Worm (Caenorhabditis elegans): Measurements from ENCODE around the gene Y47D7A.9.

DNA sequence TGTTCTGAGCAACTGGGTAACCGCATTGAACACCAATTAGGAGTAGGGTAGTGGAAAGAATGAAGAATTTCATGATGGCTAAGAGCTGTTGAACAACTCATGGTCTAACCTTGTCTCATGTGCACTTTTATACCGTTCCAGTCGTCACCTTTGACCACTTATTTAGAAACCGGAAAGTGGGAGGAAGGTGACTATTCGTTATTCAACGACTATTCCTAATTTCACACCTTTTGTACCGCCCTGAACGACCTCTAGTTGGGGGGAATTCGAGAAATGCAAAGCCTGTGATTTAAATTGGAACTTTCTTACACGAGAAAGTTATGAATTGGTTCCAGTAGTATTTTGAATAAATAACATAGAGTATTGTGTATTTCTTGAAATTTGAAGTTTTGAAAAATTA lies 5.8 kb upstream of the Y47D7A.9 start, which contains the start of gene Y47D7A.12:
- no peak for TF ChIP-seq nhr-76 (tag; optimal IDR thresholded peaks at IDR 0.05)
- TF ChIP-seq nhr-28 (tag; optimal IDR thresholded peaks at IDR 0.05), result no peak
- no peak for TF ChIP-seq ces-1 (GFP tag; optimal IDR thresholded peaks at IDR 0.05)
- no peak for TF ChIP-seq lin-13 (tag; optimal IDR thresholded peaks at IDR 0.05)
- no peak for TF ChIP-seq unc-62 (GFP tag; optimal IDR thresholded peaks at IDR 0.05)

Measured in whole organism, mixed stage, embryonic.